Fruit fly (Drosophila melanogaster): ENCODE data around the gene Fdx2.
A peak's percentile ranks its signal among the peaks of the same experiment; 100 is the strongest.

The Fdx2 gene

dm6 chr3L:4313299-4313698 is 21.0 kb downstream of the Fdx2 start, which contains the start of gene Claspin (continued):
- peak; percentile 53 for TF ChIP-seq lab (GFP tag; optimal IDR thresholded peaks at IDR 0.05)
- no peak for TF ChIP-seq nom (GFP tag; optimal IDR thresholded peaks at IDR 0.05)
- TF ChIP-seq dan (GFP tag; IDR thresholded peaks at IDR 0.05) = no peak
- TF ChIP-seq CG6854 (GFP tag; optimal IDR thresholded peaks at IDR 0.05) = no peak
- no peak for TF ChIP-seq vnd (GFP tag; IDR thresholded peaks at IDR 0.05; ENCODE audit: partially characterized antibody)
- no peak for TF ChIP-seq CG17361 (GFP tag; IDR thresholded peaks at IDR 0.05)
- peak; percentile 73 for TF ChIP-seq CG9932 (GFP tag; IDR thresholded peaks at IDR 0.05)
- peak; percentile 65 for TF ChIP-seq lilli (GFP tag; optimal IDR thresholded peaks at IDR 0.05)
- peak; percentile 5 for TF ChIP-seq CG4854 (GFP tag; optimal IDR thresholded peaks at IDR 0.05)
- no peak for TF ChIP-seq CG7372 (GFP tag; IDR thresholded peaks at IDR 0.05)
- TF ChIP-seq stc (GFP tag; IDR thresholded peaks at IDR 0.05) = no peak
- TF ChIP-seq fd3F (GFP tag; optimal IDR thresholded peaks at IDR 0.05) = no peak
- TF ChIP-seq CG4424 (GFP tag; optimal IDR thresholded peaks at IDR 0.05) = no peak
- peak; percentile 45 for TF ChIP-seq CG2712 (tag; optimal IDR thresholded peaks at IDR 0.05)
- TF ChIP-seq Elba2 (GFP tag; optimal IDR thresholded peaks at IDR 0.05) = peak; percentile 42
- TF ChIP-seq CG11398 (GFP tag; optimal IDR thresholded peaks at IDR 0.05) = no peak
- TF ChIP-seq CG15514 (GFP tag; optimal IDR thresholded peaks at IDR 0.05) = peak; percentile 53
- TF ChIP-seq CG33557 (GFP tag; optimal IDR thresholded peaks at IDR 0.05) = no peak
- TF ChIP-seq CG12071 (GFP tag; optimal IDR thresholded peaks at IDR 0.05) = no peak
- no peak for TF ChIP-seq CG6813 (GFP tag; optimal IDR thresholded peaks at IDR 0.05)
- TF ChIP-seq Ets97D (GFP tag; optimal IDR thresholded peaks at IDR 0.05) = peak; percentile 80
- TF ChIP-seq trh (GFP tag; optimal IDR thresholded peaks at IDR 0.05) = no peak
- no peak for TF ChIP-seq HHEX (GFP tag; optimal IDR thresholded peaks at IDR 0.05)
- TF ChIP-seq lola (GFP tag; optimal IDR thresholded peaks at IDR 0.05) = no peak
- peak; percentile 10 for TF ChIP-seq her (GFP tag; optimal IDR thresholded peaks at IDR 0.05)
- no peak for TF ChIP-seq CG11247 (GFP tag; IDR thresholded peaks at IDR 0.05)
- TF ChIP-seq Deaf1 (tag; optimal IDR thresholded peaks at IDR 0.05) = no peak
- no peak for TF ChIP-seq ara (GFP tag; IDR thresholded peaks at IDR 0.05)
- no peak for TF ChIP-seq cwo (GFP tag; optimal IDR thresholded peaks at IDR 0.05)
- no peak for TF ChIP-seq mld (GFP tag; IDR thresholded peaks at IDR 0.05; ENCODE audit: partially characterized antibody)
- peak; percentile 66 for TF ChIP-seq CG13287 (GFP tag; IDR thresholded peaks at IDR 0.05; ENCODE audit: partially characterized antibody)
- no peak for TF ChIP-seq so (GFP tag; IDR thresholded peaks at IDR 0.05)
- no peak for TF ChIP-seq gsb (GFP tag; IDR thresholded peaks at IDR 0.05)
- TF ChIP-seq HLH4C (GFP tag; IDR thresholded peaks at IDR 0.05; ENCODE audit: partially characterized antibody) = no peak
- no peak for TF ChIP-seq schlank (tag; optimal IDR thresholded peaks at IDR 0.05)
- peak; percentile 86 for TF ChIP-seq CG3847 (GFP tag; IDR thresholded peaks at IDR 0.05)
- no peak for TF ChIP-seq Fer2 (tag; optimal IDR thresholded peaks at IDR 0.05)
- TF ChIP-seq Lpt (GFP tag; optimal IDR thresholded peaks at IDR 0.05) = no peak
- no peak for TF ChIP-seq CG11696 (GFP tag; IDR thresholded peaks at IDR 0.05)
- TF ChIP-seq CG17186 (GFP tag; optimal IDR thresholded peaks at IDR 0.05) = no peak
- no peak for TF ChIP-seq fd96Cb (tag; optimal IDR thresholded peaks at IDR 0.05)
- no peak for TF ChIP-seq HLHmδ (GFP tag; optimal IDR thresholded peaks at IDR 0.05)
- TF ChIP-seq Blimp-1 (GFP tag; optimal IDR thresholded peaks at IDR 0.05) = peak; percentile 6
- peak; percentile 39 for TF ChIP-seq Bdp1 (GFP tag; optimal IDR thresholded peaks at IDR 0.05)
- no peak for TF ChIP-seq otp (GFP tag; IDR thresholded peaks at IDR 0.05)
